Worm (Caenorhabditis elegans): ENCODE measurements around the gene msp-65.
"Not testable (repeated sequence)": the region's sequence is repeated elsewhere in the genome, so short reads cannot be mapped to it uniquely, and the experiment has no call there.

msp-65 gene

ce11 chrIV:5339255-5339654 lies 22.9 kb downstream of the msp-65 start, which contains the start of gene Y4C6B.2:
Gene Y4C6B.2 (plus strand): TSS chrIV:5339574.
- TF ChIP-seq nhr-111 (GFP tag; optimal IDR thresholded peaks at IDR 0.05), result no peak
- TF ChIP-seq dve-1 (tag; optimal IDR thresholded peaks at IDR 0.05; ENCODE audit: insufficient read depth), result peak; percentile 12
- peak; percentile 33 for TF ChIP-seq nhr-28 (tag; optimal IDR thresholded peaks at IDR 0.05)
- TF ChIP-seq unc-62 (GFP tag; optimal IDR thresholded peaks at IDR 0.05 in 1 of 2), result peak in 1 of 2 experiments; percentile 13
- no peak for TF ChIP-seq unc-62 (tag; optimal IDR thresholded peaks at IDR 0.05)

ce11 chrIV:5344168-5344567 lies 27.8 kb downstream of the msp-65 start:
- peak; percentile 4 for TF ChIP-seq nhr-102 (tag; optimal IDR thresholded peaks at IDR 0.05)
- peak; percentile 64; the same call in 1 of the 2 replicates for TF ChIP-seq ceh-44 (GFP tag; IDR thresholded peaks at IDR 0.05)
- TF ChIP-seq spr-1 (tag; optimal IDR thresholded peaks at IDR 0.05), result no peak
- TF ChIP-seq pha-4 (GFP tag; IDR thresholded peaks at IDR 0.05), result peak; percentile 56; the same call in 1 of the 2 replicates
- TF ChIP-seq pha-4 (tag; optimal IDR thresholded peaks at IDR 0.05), result no peak
- no peak for TF ChIP-seq mdt-29 (GFP tag; IDR thresholded peaks at IDR 0.05)
- no peak for TF ChIP-seq egl-43 (GFP tag; IDR thresholded peaks at IDR 0.05)
- no peak for TF ChIP-seq spr-3 (GFP tag; optimal IDR thresholded peaks at IDR 0.05)
- TF ChIP-seq mxl-2 (GFP tag; conservative IDR thresholded peaks at IDR 0.05), result no peak
- peak; percentile 5 for TF ChIP-seq nhr-6 (tag; optimal IDR thresholded peaks at IDR 0.05)
- peak; percentile 54 for TF ChIP-seq lin-38 (GFP tag; IDR thresholded peaks at IDR 0.05)
- peak; percentile 63 for TF ChIP-seq dve-1 (tag; optimal IDR thresholded peaks at IDR 0.05; ENCODE audit: insufficient read depth)
- peak; percentile 87 for TF ChIP-seq aha-1 (tag)
- TF ChIP-seq hlh-30 (tag; optimal IDR thresholded peaks at IDR 0.05; ENCODE audit: insufficient read depth), result peak; percentile 54
- TF ChIP-seq daf-16 (GFP tag; optimal IDR thresholded peaks at IDR 0.05), result peak in 1 of 2 experiments; percentile 19
- peak; percentile 55 for TF ChIP-seq daf-16 (tag; optimal IDR thresholded peaks at IDR 0.05)
- TF ChIP-seq T26A8.4 (GFP tag; IDR thresholded peaks at IDR 0.05), result 0 out of 2 replicates have a peak, but pooled peaks have one; percentile 29
- peak; percentile 57 for TF ChIP-seq dmd-6 (GFP tag; IDR thresholded peaks at IDR 0.05)
- 0 out of 2 replicates have a peak, but pooled peaks have one; percentile 48 for TF ChIP-seq Y75B8A.6 (GFP tag; IDR thresholded peaks at IDR 0.05)
- TF ChIP-seq unc-62 (GFP tag; optimal IDR thresholded peaks at IDR 0.05 in 1 of 2), result peak in 1 of 2 experiments; percentile 53
- TF ChIP-seq unc-62 (tag; optimal IDR thresholded peaks at IDR 0.05), result no peak
- peak; percentile 95 for TF ChIP-seq snpc-1.2 (GFP tag; IDR thresholded peaks at IDR 0.05)
- TF ChIP-seq ctbp-1 (GFP tag; IDR thresholded peaks at IDR 0.05), result no peak
- no peak for TF ChIP-seq F10B5.3 (tag; optimal IDR thresholded peaks at IDR 0.05)
- TF ChIP-seq arid-1 (GFP tag; conservative IDR thresholded peaks at IDR 0.05), result peak; percentile 53; the same call in 1 of the 2 replicates
- no peak for TF ChIP-seq ces-1 (GFP tag; optimal IDR thresholded peaks at IDR 0.05)

- TF ChIP-seq dve-1 (tag; optimal IDR thresholded peaks at IDR 0.05; ENCODE audit: insufficient read depth), result peak; percentile 74
- TF ChIP-seq daf-16 (GFP tag; optimal IDR thresholded peaks at IDR 0.05), result not testable (repeated sequence)
- peak; percentile 40 for TF ChIP-seq daf-16 (tag; optimal IDR thresholded peaks at IDR 0.05)
- peak; percentile 62 for TF ChIP-seq dmd-6 (GFP tag; IDR thresholded peaks at IDR 0.05)
- peak; percentile 35 for TF ChIP-seq nhr-28 (tag; optimal IDR thresholded peaks at IDR 0.05)
- peak; percentile 83 for TF ChIP-seq aha-1 (tag)
- peak; percentile 30 for TF ChIP-seq hlh-11 (tag; optimal IDR thresholded peaks at IDR 0.05)
- TF ChIP-seq pqm-1 (tag; optimal IDR thresholded peaks at IDR 0.05), result peak; percentile 84
These were observed 34.3 kb downstream of the msp-65 start, which contains the start of gene gba-4 for ce11 chrIV:5350480-5351193. Gene gba-4 (minus strand): TSS chrIV:5350897.

ce11 chrIV:5353364-5353763 lies 37.0 kb downstream of the msp-65 start, which contains the start of gene Y4C6B.7:
Gene Y4C6B.7 (minus strand): TSS chrIV:5353464.
- no peak for TF ChIP-seq fos-1 (tag; optimal IDR thresholded peaks at IDR 0.05)
- TF ChIP-seq aha-1 (tag), result peak; percentile 46
- no peak for TF ChIP-seq mxl-2 (GFP tag; conservative IDR thresholded peaks at IDR 0.05)
- TF ChIP-seq ceh-32 (tag; optimal IDR thresholded peaks at IDR 0.05; ENCODE audit: poor library complexity), result no peak
- no peak for TF ChIP-seq lir-3 (tag; optimal IDR thresholded peaks at IDR 0.05)
- no peak for TF ChIP-seq nhr-25 (tag; optimal IDR thresholded peaks at IDR 0.05; ENCODE audit: borderline replicate concordance, insufficient read depth)

Measured in whole organism, L4 larva.